Fruit fly (Drosophila melanogaster) whole organism, embryonic: ENCODE measurements around the gene CG10948.

Experiments
- Aef1 ChIP-seq: fragments of 200-800 bp; sonication (Bioruptor generic); IDR thresholded peaks from 3 replicates; pipeline ENCODE4 v1.3.6; 2022; ENCODE audit warnings: missing biosample characterization, missing genetic modification characterization
- Asciz ChIP-seq: fragments of 200-800 bp; sonication (Bioruptor generic); optimal IDR thresholded peaks from 2 replicates; lab custom pipeline; 2017; ENCODE audit warnings: missing biosample characterization, mild to moderate bottlenecking, missing genetic modification characterization, missing genetic modification reagents
- C15 ChIP-seq: fragments of 200-800 bp; sonication (Bioruptor generic); IDR thresholded peaks from 3 replicates; pipeline ENCODE4 v1.3.6; 2022; ENCODE audit warnings: missing biosample characterization, missing genetic modification characterization
- CG10274 ChIP-seq: fragments of 200-800 bp; sonication (Bioruptor generic); optimal IDR thresholded peaks from 3 replicates; lab custom pipeline; 2017; ENCODE audit warnings: missing biosample characterization, mild to moderate bottlenecking, missing genetic modification characterization
- CG11085 ChIP-seq: fragments of 200-800 bp; sonication (Bioruptor generic); IDR thresholded peaks from 2 replicates; pipeline ENCODE4 v1.3.6; 2022; ENCODE audit warnings: missing biosample characterization, missing genetic modification characterization
- CG11504 ChIP-seq: fragments of 200-800 bp; sonication (Bioruptor generic); optimal IDR thresholded peaks from 3 replicates; lab custom pipeline; 2019; ENCODE audit warnings: missing biosample characterization, mild to moderate bottlenecking, missing genetic modification characterization, moderate library complexity
- CG13287 ChIP-seq: fragments of 200-800 bp; sonication (Bioruptor generic); IDR thresholded peaks from 2 replicates; pipeline ENCODE4 v1.3.6; 2022; ENCODE audit warnings: missing biosample characterization, missing genetic modification characterization; ENCODE audit not compliant: partially characterized antibody
- CG15073 ChIP-seq: fragments of 200-800 bp; sonication (Bioruptor generic); optimal IDR thresholded peaks from 2 replicates; lab custom pipeline; 2016; ENCODE audit warnings: missing biosample characterization, missing genetic modification characterization
- CG15514 ChIP-seq: fragments of 200-800 bp; sonication (Bioruptor generic); optimal IDR thresholded peaks from 3 replicates; lab custom pipeline; 2017; ENCODE audit warnings: missing biosample characterization, missing genetic modification characterization, mild to moderate bottlenecking, moderate library complexity, missing genetic modification reagents
- CG16815 ChIP-seq: fragments of 200-800 bp; sonication (Bioruptor generic); optimal IDR thresholded peaks from 3 replicates; lab custom pipeline; 2017; ENCODE audit warnings: missing biosample characterization, mild to moderate bottlenecking, missing genetic modification characterization
- CG17361 ChIP-seq: fragments of 200-800 bp; sonication (Bioruptor generic); IDR thresholded peaks from 3 replicates; pipeline ENCODE4 v1.3.6; 2022; ENCODE audit warnings: missing biosample characterization, missing genetic modification characterization
- CG1792 ChIP-seq: fragments of 200-800 bp; sonication (Bioruptor generic); optimal IDR thresholded peaks from 2 replicates; lab custom pipeline; 2016; ENCODE audit warnings: missing biosample characterization, missing genetic modification characterization
- CG4617 ChIP-seq: fragments of 200-800 bp; sonication (Bioruptor generic); optimal IDR thresholded peaks from 3 replicates; lab custom pipeline; 2016; ENCODE audit warnings: missing biosample characterization, missing genetic modification characterization, borderline replicate concordance
- CG5180 ChIP-seq: fragments of 200-800 bp; sonication (Bioruptor generic); optimal IDR thresholded peaks from 3 replicates; lab custom pipeline; 2017; ENCODE audit warnings: missing biosample characterization, missing genetic modification characterization, mild to moderate bottlenecking, moderate library complexity, missing genetic modification reagents
- CG6175 ChIP-seq: fragments of 200-800 bp; sonication (Bioruptor generic); IDR thresholded peaks from 3 replicates; pipeline ENCODE4 v1.3.6; 2022; ENCODE audit warnings: missing biosample characterization, missing genetic modification characterization
- CG6791 ChIP-seq: fragments of 200-800 bp; sonication (Bioruptor generic); IDR thresholded peaks from 3 replicates; pipeline ENCODE4 v1.3.6; 2022; ENCODE audit warnings: missing biosample characterization, missing genetic modification characterization; ENCODE audit not compliant: partially characterized antibody
- CG7271 ChIP-seq: fragments of 200-800 bp; sonication (Bioruptor generic); optimal IDR thresholded peaks from 2 replicates; lab custom pipeline; 2018; ENCODE audit warnings: missing biosample characterization, mild to moderate bottlenecking, missing genetic modification characterization, moderate library complexity
- D ChIP-seq, 2 experiments: fragments of 200-800 bp in 1 of 2; fragments of >200 bp in 1 of 2; sonication (Bioruptor generic) in 1 of 2; optimal IDR thresholded peaks; 2 replicates in 1 of 2; 3 replicates in 1 of 2; lab custom pipeline; 2017; ENCODE audit warnings: mild to moderate bottlenecking in 1 of 2, missing biosample characterization in 1 of 2, missing genetic modification characterization in 1 of 2, missing genetic modification reagents in 1 of 2
- D19A ChIP-seq: fragments of 200-800 bp; optimal IDR thresholded peaks from 3 replicates; lab custom pipeline; 2019; ENCODE audit warnings: missing biosample characterization, mild to moderate bottlenecking, missing genetic modification characterization, moderate library complexity
- Deaf1 ChIP-seq: fragments of 200-800 bp; optimal IDR thresholded peaks from 3 replicates; lab custom pipeline; 2019; ENCODE audit warnings: missing biosample characterization, mild to moderate bottlenecking, missing genetic modification characterization, moderate library complexity
- Dfd ChIP-seq, 2 experiments: fragments of >200 bp; optimal IDR thresholded peaks; 2 replicates each; lab custom pipeline; 2017; ENCODE audit warnings: missing biosample characterization in 2 of 2, missing genetic modification characterization in 2 of 2
- Dip2 ChIP-seq: fragments of 200-800 bp; sonication (Bioruptor generic); IDR thresholded peaks from 2 replicates; pipeline ENCODE4 v1.3.6; 2022; ENCODE audit warnings: missing biosample characterization, missing genetic modification characterization
- Ets65A ChIP-seq: fragments of 200-800 bp; sonication (Bioruptor generic); peaks from one replicate; lab custom pipeline; 2016; ENCODE audit warnings: missing biosample characterization, missing genetic modification characterization
- Mad ChIP-seq: fragments of 200-800 bp; sonication (Bioruptor generic); optimal IDR thresholded peaks from 2 replicates; lab custom pipeline; 2016; ENCODE audit warnings: missing biosample characterization, missing genetic modification characterization
- Max ChIP-seq: fragments of 200-800 bp; sonication (Bioruptor generic); optimal IDR thresholded peaks from 2 replicates; lab custom pipeline; 2016; ENCODE audit warnings: missing biosample characterization, mild to moderate bottlenecking, missing genetic modification characterization
- Neu2 ChIP-seq: fragments of 200-800 bp; sonication (Bioruptor generic); optimal IDR thresholded peaks from 3 replicates; lab custom pipeline; 2016; ENCODE audit warnings: missing biosample characterization, missing genetic modification characterization, borderline replicate concordance
- Nf-YB ChIP-seq: fragments of 200-800 bp; sonication (Bioruptor generic); optimal IDR thresholded peaks from 3 replicates; lab custom pipeline; 2019; ENCODE audit warnings: missing biosample characterization, mild to moderate bottlenecking, missing genetic modification characterization, moderate library complexity
- Ptx1 ChIP-seq: fragments of 200-800 bp; sonication (Bioruptor generic); IDR thresholded peaks from 2 replicates; pipeline ENCODE4 v1.3.6; 2022; ENCODE audit warnings: missing biosample characterization, missing genetic modification characterization
- Sry-β ChIP-seq: fragments of 200-800 bp; sonication (Bioruptor generic); optimal IDR thresholded peaks from 2 replicates; lab custom pipeline; 2018; ENCODE audit warnings: missing biosample characterization, mild to moderate bottlenecking, missing genetic modification characterization, moderate library complexity
- Taf1 ChIP-seq: fragments of 200-800 bp; sonication (Bioruptor generic); IDR thresholded peaks from 2 replicates; pipeline ENCODE4 v1.3.6; 2022; ENCODE audit warnings: missing biosample characterization, missing genetic modification characterization
- Usf ChIP-seq: fragments of 200-800 bp; sonication (Bioruptor generic); optimal IDR thresholded peaks from 2 replicates; lab custom pipeline; 2017; ENCODE audit warnings: missing genotype, missing biosample characterization, missing genetic modification characterization
- ac ChIP-seq: fragments of 200-800 bp; sonication (Bioruptor generic); optimal IDR thresholded peaks from 3 replicates; lab custom pipeline; 2017; ENCODE audit warnings: missing biosample characterization, mild to moderate bottlenecking, missing genetic modification characterization
- aop ChIP-seq: fragments of 200-800 bp; sonication (Bioruptor generic); IDR thresholded peaks from 2 replicates; pipeline ENCODE4 v1.3.6; 2022; ENCODE audit warnings: missing biosample characterization, missing genetic modification characterization
- br ChIP-seq: fragments of >200 bp; optimal IDR thresholded peaks from 2 replicates; lab custom pipeline; 2017
- cad ChIP-seq: fragments of >200 bp; optimal IDR thresholded peaks from 2 replicates; lab custom pipeline; 2017; ENCODE audit warnings: missing biosample characterization, missing genetic modification characterization
- ci ChIP-seq: fragments of 200-800 bp; sonication (Bioruptor generic); IDR thresholded peaks from 3 replicates; pipeline ENCODE4 v1.3.6; 2022; ENCODE audit warnings: missing biosample characterization, missing genetic modification characterization
- dpn ChIP-seq, 2 experiments: fragments of 200-800 bp; sonication (Bioruptor generic); optimal IDR thresholded peaks; 3 replicates each; lab custom pipeline; 2016; ENCODE audit warnings: missing biosample characterization in 2 of 2, missing genetic modification characterization in 2 of 2
- insv ChIP-seq, 2 experiments: fragments of 200-800 bp; sonication (Bioruptor generic); optimal IDR thresholded peaks; 3 replicates each; lab custom pipeline; 2016 to 2018; ENCODE audit warnings: missing biosample characterization in 2 of 2, missing genetic modification characterization in 2 of 2
- jing ChIP-seq: fragments of 200-800 bp; sonication (Bioruptor generic); optimal IDR thresholded peaks from 2 replicates; lab custom pipeline; 2018; ENCODE audit warnings: missing biosample characterization, mild to moderate bottlenecking, missing genetic modification characterization
- jumu ChIP-seq: fragments of 200-800 bp; sonication (Bioruptor generic); optimal IDR thresholded peaks from 3 replicates; lab custom pipeline; 2016; ENCODE audit warnings: missing biosample characterization, missing genetic modification characterization
- kah ChIP-seq: fragments of 200-800 bp; sonication (Bioruptor generic); optimal IDR thresholded peaks from 2 replicates; lab custom pipeline; 2018; ENCODE audit warnings: missing biosample characterization, mild to moderate bottlenecking, missing genetic modification characterization
- lilli ChIP-seq: fragments of 200-800 bp; sonication (Bioruptor generic); optimal IDR thresholded peaks from 3 replicates; lab custom pipeline; 2016; ENCODE audit warnings: missing biosample characterization, missing genetic modification characterization
- mld ChIP-seq: fragments of 200-800 bp; sonication (Bioruptor generic); IDR thresholded peaks from 3 replicates; pipeline ENCODE4 v1.3.6; 2022; ENCODE audit warnings: missing biosample characterization, missing genetic modification characterization; ENCODE audit not compliant: partially characterized antibody
- org-1 ChIP-seq: fragments of 200-800 bp; sonication (Bioruptor generic); optimal IDR thresholded peaks from 2 replicates; lab custom pipeline; 2017; ENCODE audit warnings: missing biosample characterization, missing genetic modification characterization
- pb ChIP-seq: fragments of 200-800 bp; sonication (Bioruptor generic); optimal IDR thresholded peaks from 3 replicates; lab custom pipeline; 2016; ENCODE audit warnings: missing biosample characterization, missing genetic modification characterization
- pros ChIP-seq: fragments of 200-800 bp; sonication (Bioruptor generic); optimal IDR thresholded peaks from 3 replicates; lab custom pipeline; 2019; ENCODE audit warnings: missing biosample characterization, mild to moderate bottlenecking, missing genetic modification characterization, moderate library complexity
- sens ChIP-seq: fragments of 200-800 bp; sonication (Bioruptor generic); peaks from one replicate; lab custom pipeline; 2016; ENCODE audit warnings: missing biosample characterization, missing genetic modification characterization
- slbo ChIP-seq: fragments of 200-800 bp; sonication (Bioruptor generic); IDR thresholded peaks from 2 replicates; pipeline ENCODE4 v1.3.6; 2022; ENCODE audit warnings: missing biosample characterization, missing genetic modification characterization
- zen2 ChIP-seq: fragments of 200-800 bp; sonication (Bioruptor generic); IDR thresholded peaks from 3 replicates; pipeline ENCODE4 v1.3.6; 2022; ENCODE audit warnings: missing biosample characterization, missing genetic modification characterization; ENCODE audit not compliant: partially characterized antibody

Gene CG10948

DNA sequence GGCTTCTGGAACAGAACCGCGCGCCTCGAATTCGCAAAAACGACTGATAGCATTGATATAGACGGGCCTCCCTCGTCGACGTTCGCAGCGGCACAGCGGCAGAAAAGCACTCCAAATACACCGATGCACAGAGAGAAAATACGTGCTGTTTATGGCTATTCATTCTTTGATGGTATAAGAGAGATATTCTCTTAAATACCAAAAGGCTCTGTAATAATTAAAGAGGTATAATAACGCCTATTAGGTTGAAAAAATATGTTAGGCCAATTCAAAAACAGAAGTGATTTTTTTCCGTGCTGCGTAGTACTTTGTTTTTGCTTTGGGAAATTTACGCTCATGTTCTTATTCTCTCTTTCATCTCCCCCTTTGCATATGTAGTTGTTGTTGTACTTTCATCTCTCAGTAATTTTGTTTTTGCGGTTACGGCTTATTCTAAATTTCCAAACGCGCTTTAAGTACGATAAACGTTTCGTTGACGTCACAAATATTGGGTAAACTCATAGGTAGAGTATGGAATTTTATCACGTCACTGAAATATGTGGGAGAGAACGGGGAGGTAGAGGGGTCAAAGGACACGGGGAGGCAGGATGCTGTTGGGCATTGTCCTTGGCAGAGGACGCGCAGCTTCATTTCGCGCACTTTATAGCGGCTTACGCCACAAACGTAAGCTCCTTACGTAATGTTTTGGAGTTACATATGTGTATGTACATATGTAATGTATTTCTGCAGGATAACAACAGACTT is 6.7 kb downstream of the CG10948 start, which contains the start of gene nebu (continued):
- TF ChIP-seq cad (GFP tag; lab: Kevin White, UChicago) (no peak), mld (GFP tag; lab: Robert Waterston, UW) (no peak), C15 (GFP tag; lab: Robert Waterston, UW) (peak; percentile 92), CG11085 (GFP tag; lab: Robert Waterston, UW) (no peak; the same call in 1 of the 2 replicates), CG5180 (GFP tag; lab: Kevin White, UChicago) (peak; percentile 84), Aef1 (GFP tag; lab: Robert Waterston, UW) (peak; percentile 97), pb (GFP tag; lab: Kevin White, UChicago) (peak; percentile 91), kah (GFP tag; lab: Kevin White, UChicago) (peak; percentile 66), slbo (GFP tag; lab: Robert Waterston, UW) (peak; percentile 99), CG11504 (peak; percentile 95), jumu (peak; percentile 95), CG6175 (GFP tag; lab: Robert Waterston, UW) (peak; percentile 95), org-1 (GFP tag; lab: Kevin White, UChicago) (peak; percentile 96), CG15514 (peak; percentile 93), Mad (GFP tag; lab: Kevin White, UChicago) (peak; percentile 90), Dfd (GFP tag; optimal IDR thresholded peaks at IDR 0.05; lab: Kevin White, UChicago) (peak in 1 of 2 experiments; percentile 76), pros (GFP tag; lab: Kevin White, UChicago) (no peak), insv (GFP tag; optimal IDR thresholded peaks at IDR 0.05; lab: Kevin White, UChicago) (peak in 1 of 2 experiments; percentile 71), sens (GFP tag; lab: Kevin White, UChicago) (peak; percentile 99), Nf-YB (GFP tag; lab: Kevin White, UChicago) (peak; percentile 79), Sry-β (GFP tag; lab: Kevin White, UChicago) (no peak), Taf1 (peak; percentile 94), aop (0 out of 2 replicates have a peak, but pooled peaks have one; percentile 72), CG16815 (peak; percentile 92), CG7271 (tag; lab: Kevin White, UChicago) (peak; percentile 9), CG17361 (peak; percentile 94), CG10274 (peak; percentile 82), CG6791 (no peak), Usf (peak; percentile 92), Max (GFP tag; lab: Kevin White, UChicago) (peak; percentile 94), jing (GFP tag; lab: Kevin White, UChicago) (peak; percentile 86), dpn (GFP tag; optimal IDR thresholded peaks at IDR 0.05; lab: Kevin White, UChicago) (peak; percentile 97), Ets65A (GFP tag; lab: Kevin White, UChicago) (peak; percentile 99), CG15073 (GFP tag; lab: Kevin White, UChicago) (peak; percentile 62), CG13287 (GFP tag; lab: Robert Waterston, UW) (0 out of 2 replicates have a peak, but pooled peaks have one; percentile 15), br (lab: Kevin White, UChicago) (no peak), Deaf1 (tag; lab: Kevin White, UChicago) (peak; percentile 86), zen2 (GFP tag; lab: Robert Waterston, UW) (no peak), lilli (peak; percentile 98), CG4617 (GFP tag; lab: Kevin White, UChicago) (peak; percentile 81), ac (peak; percentile 62), D (optimal IDR thresholded peaks at IDR 0.05; lab: Kevin White, UChicago) (no peak), D (GFP tag; optimal IDR thresholded peaks at IDR 0.05; lab: Kevin White, UChicago) (peak; percentile 88), CG1792 (peak; percentile 96), Asciz (GFP tag; lab: Kevin White, UChicago) (peak; percentile 89), ci (no peak; the same call in none of the 3 replicates), D19A (tag; lab: Kevin White, UChicago) (peak; percentile 88), Neu2 (peak; percentile 89), Dip2 (GFP tag; lab: Robert Waterston, UW) (peak; percentile 69; the same call in 1 of the 2 replicates), Ptx1 (peak; percentile 97)
